Worm (Caenorhabditis elegans) whole organism, young adult: ENCODE results near the gene F55C5.10.

Experiments
- C06A6.2 ChIP-seq: fragments of 200-800 bp; sonication (Bioruptor generic); conservative IDR thresholded peaks from 2 replicates; pipeline ENCODE4 v1.3.6; 2022; ENCODE audit warnings: missing genetic modification characterization, missing compliant biosample characterization
- F22D6.2 ChIP-seq: sonication (generic microtip); optimal IDR thresholded peaks from 2 replicates; lab custom pipeline; 2016; ENCODE audit warnings: mild to moderate bottlenecking, missing genetic modification characterization, missing compliant biosample characterization
- F55B11.4 ChIP-seq: sonication (generic microtip); optimal IDR thresholded peaks from 2 replicates; lab custom pipeline; 2016; ENCODE audit warnings: missing compliant biosample characterization, missing genetic modification characterization, borderline replicate concordance; ENCODE audit not compliant: insufficient read depth
- F57A8.1 ChIP-seq: fragments of 200-800 bp; sonication (Bioruptor generic); optimal IDR thresholded peaks from 2 replicates; lab custom pipeline; 2018; ENCODE audit warnings: mild to moderate bottlenecking, missing genetic modification characterization, moderate library complexity, missing compliant biosample characterization
- K11D2.4 ChIP-seq: fragments of 200-800 bp; sonication (Bioruptor generic); IDR thresholded peaks from 2 replicates; pipeline ENCODE4 v1.3.6; 2022; ENCODE audit warnings: missing genetic modification reagents, missing genetic modification characterization, missing compliant biosample characterization
- T26A5.8 ChIP-seq: sonication (generic microtip); optimal IDR thresholded peaks from 2 replicates; lab custom pipeline; 2016; ENCODE audit warnings: missing genetic modification characterization, missing compliant biosample characterization
- Y56A3A.18 ChIP-seq: fragments of 200-800 bp; sonication (Bioruptor generic); IDR thresholded peaks from 2 replicates; pipeline ENCODE4 v1.3.6; 2022; ENCODE audit warnings: missing genetic modification reagents, missing genetic modification characterization, missing compliant biosample characterization
- Y79H2A.3 ChIP-seq: fragments of 200-800 bp; sonication (Bioruptor generic); conservative IDR thresholded peaks from 2 replicates; pipeline ENCODE4 v1.3.6; 2022; ENCODE audit warnings: missing genetic modification reagents, missing genetic modification characterization, missing compliant biosample characterization
- Y95B8A.8 ChIP-seq: fragments of 200-800 bp; sonication (Bioruptor generic); IDR thresholded peaks from 2 replicates; pipeline ENCODE4 v1.3.6; 2022; ENCODE audit warnings: missing genetic modification reagents, missing genetic modification characterization, missing compliant biosample characterization
- aptf-3 ChIP-seq: fragments of 200-800 bp; sonication (Bioruptor generic); IDR thresholded peaks from 2 replicates; pipeline ENCODE4 v1.3.6; 2022; ENCODE audit warnings: missing genetic modification characterization, missing compliant biosample characterization
- attf-3 ChIP-seq: fragments of 200-800 bp; sonication (Bioruptor generic); conservative IDR thresholded peaks from 2 replicates; pipeline ENCODE4 v1.3.6; 2022; ENCODE audit warnings: missing genetic modification reagents, missing genetic modification characterization, missing compliant biosample characterization
- attf-6 ChIP-seq: fragments of 200-800 bp; sonication (Bioruptor generic); IDR thresholded peaks from 2 replicates; pipeline ENCODE4 v1.3.6; 2022; ENCODE audit warnings: missing genetic modification reagents, missing genetic modification characterization, missing compliant biosample characterization
- cebp-1 ChIP-seq, 2 experiments: fragments of 200-800 bp in 1 of 2; sonication (Bioruptor generic) in 1 of 2; sonication (generic microtip) in 1 of 2; IDR thresholded peaks in 1 of 2; optimal IDR thresholded peaks in 1 of 2; 2 replicates each; pipeline versions ENCODE4 v1.3.6 to Lab custom; 2017 to 2022; ENCODE audit warnings: missing compliant biosample characterization in 2 of 2, missing genetic modification characterization in 2 of 2, mild to moderate bottlenecking in 1 of 2, missing genetic modification reagents in 1 of 2, moderate library complexity in 1 of 2
- ceh-40 ChIP-seq: fragments of 200-800 bp; sonication (Bioruptor generic); IDR thresholded peaks from 2 replicates; pipeline ENCODE4 v1.3.6; 2022; ENCODE audit warnings: missing genetic modification characterization, missing compliant biosample characterization
- dpl-1 ChIP-seq: fragments of 150-350 bp; optimal IDR thresholded peaks from 2 replicates; lab custom pipeline; 2014; ENCODE audit warnings: missing biosample characterization, missing genetic modification reagents, missing genetic modification characterization
- efl-1 ChIP-seq: fragments of 150-350 bp; optimal IDR thresholded peaks from 2 replicates; lab custom pipeline; 2014; ENCODE audit warnings: missing biosample characterization, missing genetic modification reagents, missing genetic modification characterization
- egl-18 ChIP-seq: fragments of 200-800 bp; sonication (Bioruptor generic); IDR thresholded peaks from 2 replicates; pipeline ENCODE4 v1.3.6; 2022; ENCODE audit warnings: missing genetic modification reagents, missing genetic modification characterization, missing compliant biosample characterization
- hrde-1 ChIP-seq: sonication (generic microtip); optimal IDR thresholded peaks from 2 replicates; lab custom pipeline; 2016; ENCODE audit warnings: missing genetic modification characterization, mild to moderate bottlenecking, missing compliant biosample characterization, moderate library complexity, missing genotype, missing genetic modification reagents, borderline replicate concordance
- hsf-1 ChIP-seq: fragments of 200-800 bp; sonication (Bioruptor generic); IDR thresholded peaks from 2 replicates; pipeline ENCODE4 v1.3.6; 2022; ENCODE audit warnings: missing genetic modification reagents, missing genetic modification characterization, missing compliant biosample characterization
- lin-35 ChIP-seq, 3 experiments: fragments of 150-350 bp in 2 of 3; sonication (generic microtip) in 1 of 3; optimal IDR thresholded peaks; 2 replicates each; lab custom pipeline; 2014 to 2018; ENCODE audit warnings: missing biosample characterization in 3 of 3, missing genetic modification characterization in 3 of 3, missing genetic modification reagents in 3 of 3
- lsl-1 ChIP-seq: fragments of 200-800 bp; sonication (Bioruptor generic); optimal IDR thresholded peaks from 2 replicates; lab custom pipeline; 2018; ENCODE audit warnings: mild to moderate bottlenecking, missing genetic modification characterization, moderate library complexity, missing compliant biosample characterization
- madf-3 ChIP-seq: fragments of 200-800 bp; sonication (Bioruptor generic); IDR thresholded peaks from 2 replicates; pipeline ENCODE4 v1.3.6; 2022; ENCODE audit warnings: missing genetic modification reagents, missing genetic modification characterization, missing compliant biosample characterization
- madf-6 ChIP-seq: fragments of 200-800 bp; sonication (Bioruptor generic); IDR thresholded peaks from 2 replicates; pipeline ENCODE4 v1.3.6; 2022; ENCODE audit warnings: missing genetic modification reagents, missing genetic modification characterization, missing compliant biosample characterization
- mcd-1 ChIP-seq: fragments of 200-800 bp; sonication (Bioruptor generic); IDR thresholded peaks from 2 replicates; pipeline ENCODE4 v1.3.6; 2022; ENCODE audit warnings: missing genetic modification reagents, missing genetic modification characterization, missing compliant biosample characterization
- nfya-2 ChIP-seq: fragments of 200-800 bp; sonication (Bioruptor generic); IDR thresholded peaks from 2 replicates; pipeline ENCODE4 v1.3.6; 2022; ENCODE audit warnings: missing genetic modification reagents, missing genetic modification characterization, missing compliant biosample characterization
- pbrm-1 ChIP-seq: fragments of 200-800 bp; sonication (Bioruptor generic); IDR thresholded peaks from 2 replicates; pipeline ENCODE4 v1.3.6; 2022; ENCODE audit warnings: missing genetic modification reagents, missing genetic modification characterization, missing compliant biosample characterization
- rcor-1 ChIP-seq: fragments of 200-800 bp; sonication (Bioruptor generic); IDR thresholded peaks from 2 replicates; pipeline ENCODE4 v1.3.6; 2022; ENCODE audit warnings: missing genetic modification reagents, missing genetic modification characterization, missing compliant biosample characterization
- rec-8 ChIP-seq, 2 experiments: sonication (generic microtip); optimal IDR thresholded peaks; 2 replicates each; lab custom pipeline; 2016; ENCODE audit warnings: mild to moderate bottlenecking in 2 of 2, missing genetic modification characterization in 2 of 2, missing genetic modification reagents in 2 of 2, missing genotype in 2 of 2, missing biosample characterization in 1 of 2, missing compliant biosample characterization in 1 of 2, moderate library complexity in 1 of 2
- snpc-1.1 ChIP-seq: sonication (generic microtip); optimal IDR thresholded peaks from 2 replicates; lab custom pipeline; 2017; ENCODE audit warnings: missing genetic modification characterization, mild to moderate bottlenecking, missing compliant biosample characterization, antibody characterized with exemption, moderate library complexity, missing genotype, missing genetic modification reagents; ENCODE audit not compliant: insufficient read depth
- snpc-1.3 ChIP-seq: sonication (generic microtip); optimal IDR thresholded peaks from 2 replicates; lab custom pipeline; 2017; ENCODE audit warnings: missing genetic modification characterization, mild to moderate bottlenecking, missing compliant biosample characterization, antibody characterized with exemption, moderate library complexity, missing genotype, missing genetic modification reagents; ENCODE audit not compliant: insufficient read depth
- snpc-3.4 ChIP-seq: sonication (generic microtip); optimal IDR thresholded peaks from 2 replicates; lab custom pipeline; 2017; ENCODE audit warnings: missing genetic modification characterization, mild to moderate bottlenecking, missing compliant biosample characterization, antibody characterized with exemption, moderate library complexity, missing genotype, missing genetic modification reagents
- zim-3 ChIP-seq: sonication (generic microtip); optimal IDR thresholded peaks from 2 replicates; lab custom pipeline; 2017; ENCODE audit warnings: mild to moderate bottlenecking, missing genetic modification characterization, moderate library complexity, missing compliant biosample characterization
- ztf-18 ChIP-seq: sonication (generic microtip); optimal IDR thresholded peaks from 2 replicates; lab custom pipeline; 2016; ENCODE audit warnings: missing genotype, mild to moderate bottlenecking, missing genetic modification characterization, missing compliant biosample characterization
- ztf-28 ChIP-seq: fragments of 200-800 bp; sonication (Bioruptor generic); IDR thresholded peaks from 2 replicates; pipeline ENCODE4 v1.3.6; 2022; ENCODE audit warnings: missing genetic modification reagents, missing genetic modification characterization, missing compliant biosample characterization
- ztf-6 ChIP-seq: fragments of 200-800 bp; sonication (Bioruptor generic); IDR thresholded peaks from 2 replicates; pipeline ENCODE4 v1.3.6; 2022; ENCODE audit warnings: missing genetic modification reagents, missing genetic modification characterization, missing compliant biosample characterization

The F55C5.10 gene

DNA sequence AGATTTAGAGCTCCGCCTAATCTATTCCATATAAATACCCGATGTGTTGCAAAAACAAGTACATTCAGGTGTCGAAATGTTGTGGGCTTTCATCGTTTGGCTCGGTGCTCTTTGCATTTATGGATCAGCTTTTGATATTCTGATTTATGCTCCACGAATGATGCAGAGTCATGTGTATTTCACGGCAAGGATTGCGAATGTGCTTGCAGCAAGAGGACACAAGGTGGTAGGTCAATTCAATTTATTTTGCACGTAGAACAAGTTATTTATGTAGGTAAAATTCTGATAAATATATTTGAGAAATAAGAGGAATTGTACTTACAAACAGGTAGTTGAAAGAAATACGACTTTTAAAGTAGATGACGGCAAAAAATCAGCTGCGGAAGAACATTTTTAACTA is 24.4 kb upstream of the F55C5.10 start, which contains the start of gene ugt-56:
Gene ugt-56, plus strand, starts transcription at position 61 of the 400 bp plus-strand sequence.
- no peak for TF ChIP-seq snpc-1.1 (tag; lab: Kevin White, UChicago)
- TF ChIP-seq rcor-1 (GFP tag; lab: Robert Waterston, UW): no peak

ce11 chrV:12261377-12261776 is 21.9 kb upstream of the F55C5.10 start, which contains the start of gene tbb-6:
Gene tbb-6 (plus strand): TSS chrV:12261531.
- no peak for TF ChIP-seq snpc-1.3 (tag; lab: Kevin White, UChicago)
- TF ChIP-seq cebp-1 (GFP tag; IDR thresholded peaks at IDR 0.05; lab: Robert Waterston, UW): peak; percentile 96
- peak; percentile 99 for TF ChIP-seq cebp-1 (tag; optimal IDR thresholded peaks at IDR 0.05; lab: Kevin White, UChicago)
- no peak for TF ChIP-seq rec-8 (tag; optimal IDR thresholded peaks at IDR 0.05; lab: Kevin White, UChicago)

DNA sequence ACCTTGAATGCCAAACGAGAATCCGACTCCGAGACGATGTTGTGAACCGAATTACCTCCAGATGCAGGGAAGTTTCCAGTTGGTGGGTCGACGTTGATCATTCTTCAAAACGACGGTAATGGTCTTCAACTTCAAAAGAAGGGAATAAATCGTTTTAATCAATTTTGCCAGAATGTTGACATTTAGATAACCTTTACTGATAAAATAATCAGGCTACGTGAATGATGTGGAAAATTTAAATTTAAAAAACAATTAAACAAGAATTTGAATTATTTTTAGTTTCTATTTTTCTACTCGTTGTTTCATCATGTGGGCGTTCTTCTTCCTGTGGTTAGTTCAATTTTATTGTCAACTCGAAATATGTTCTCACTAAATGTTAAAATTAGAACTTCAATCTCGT is 19.6 kb upstream of the F55C5.10 start, which contains the start of gene ssp-35:
Gene ssp-35, minus strand, starts transcription at position 101 of the 400 bp plus-strand sequence.
- no peak for TF ChIP-seq F55B11.4 (tag; lab: Kevin White, UChicago)
- no peak for TF ChIP-seq attf-6 (GFP tag; lab: Robert Waterston, UW)
- no peak for TF ChIP-seq ceh-40 (GFP tag; lab: Robert Waterston, UW)
- no peak for TF ChIP-seq C06A6.2 (GFP tag; lab: Robert Waterston, UW)

DNA sequence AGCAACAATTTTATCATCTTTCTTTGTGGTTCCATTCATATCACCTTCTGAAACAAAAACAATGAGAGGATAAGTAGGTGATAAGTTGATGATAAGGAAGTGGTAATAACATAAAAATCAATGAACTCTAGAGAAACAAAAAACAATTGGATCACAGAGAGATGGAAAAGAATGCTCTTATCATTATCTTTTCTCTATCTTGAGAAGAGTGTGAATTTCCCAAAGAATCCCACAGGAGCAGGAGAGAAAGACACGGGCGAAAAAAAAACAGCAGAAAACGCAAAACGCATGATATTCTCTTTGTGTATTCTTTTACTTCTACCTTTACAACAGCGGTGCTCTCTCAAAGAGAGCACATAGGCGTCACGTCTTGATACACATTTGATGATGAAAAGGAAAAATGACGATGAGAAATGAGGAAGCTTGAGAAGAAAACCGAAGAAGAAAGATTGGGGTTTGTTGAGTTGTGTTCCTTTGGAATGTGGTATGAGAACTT is 14.0 kb upstream of the F55C5.10 start, which contains the start of gene twk-24:
Gene twk-24, minus strand, starts transcription at position 51 of the 496 bp plus-strand sequence.
- no peak for TF ChIP-seq Y95B8A.8 (GFP tag; lab: Robert Waterston, UW)
- no peak for TF ChIP-seq T26A5.8 (tag; lab: Kevin White, UChicago)
- no peak for TF ChIP-seq pbrm-1 (GFP tag; lab: Robert Waterston, UW)
- no peak for TF ChIP-seq ztf-6
- TF ChIP-seq Y56A3A.18 (GFP tag; lab: Robert Waterston, UW): no peak

- TF ChIP-seq mcd-1 (GFP tag; lab: Robert Waterston, UW): peak; percentile 61; the same call in 1 of the 2 replicates
- TF ChIP-seq madf-6: 0 out of 2 replicates have a peak, but pooled peaks have one; percentile 19
- no peak for TF ChIP-seq K11D2.4
- TF ChIP-seq lsl-1 (GFP tag; lab: Kevin White, UChicago): no peak
- no peak for TF ChIP-seq hsf-1 (GFP tag; lab: Robert Waterston, UW)
- no peak for TF ChIP-seq egl-18
- peak; percentile 67 for TF ChIP-seq efl-1 (GFP tag; lab: Kevin White, UChicago)
- no peak for TF ChIP-seq F57A8.1
- TF ChIP-seq F22D6.2 (tag; lab: Kevin White, UChicago): no peak
- no peak for TF ChIP-seq ztf-18 (tag; lab: Kevin White, UChicago)
- peak; percentile 21 for TF ChIP-seq dpl-1
Measured at ce11 chrV:12271495-12271894, 11.8 kb upstream of the F55C5.10 start, which contains the start of the genes tsfm-1 and capg-2. Gene tsfm-1 (minus strand): TSS chrV:12271551. Gene capg-2 (plus strand): TSS chrV:12271873.

ce11 chrV:12275714-12276113 is 7.6 kb upstream of the F55C5.10 start:
- TF ChIP-seq madf-3 (GFP tag; lab: Robert Waterston, UW): 0 out of 2 replicates have a peak, but pooled peaks have one; percentile 44
- TF ChIP-seq aptf-3: no peak
- TF ChIP-seq nfya-2: 0 out of 2 replicates have a peak, but pooled peaks have one; percentile 44
- no peak for TF ChIP-seq zim-3 (tag; lab: Kevin White, UChicago)
- 0 out of 2 replicates have a peak, but pooled peaks have one; percentile 20 for TF ChIP-seq attf-3
- TF ChIP-seq ztf-28 (GFP tag; lab: Robert Waterston, UW): 0 out of 2 replicates have a peak, but pooled peaks have one; percentile 9
- 0 out of 2 replicates have a peak, but pooled peaks have one; percentile 43 for TF ChIP-seq Y79H2A.3 (GFP tag; lab: Robert Waterston, UW)
- TF ChIP-seq hrde-1 (tag; lab: Kevin White, UChicago): peak; percentile 67
- TF ChIP-seq snpc-3.4: no peak
- no peak for TF ChIP-seq T26A5.8 (tag; lab: Kevin White, UChicago)
- TF ChIP-seq lin-35 (GFP tag; optimal IDR thresholded peaks at IDR 0.05; lab: Kevin White, UChicago): peak in 1 of 3 experiments; percentile 4
- TF ChIP-seq, all 124 proteins: peak for 7
